Worm (Caenorhabditis elegans): Measurements from ENCODE around the gene clec-38.

Gene clec-38

ce11 chrV:16697178-16697577 lies 38.2 kb downstream of the clec-38 start, which contains the start of gene srw-41:
srw-41 (plus strand) TSS chrV:16697478.
- no peak for TF ChIP-seq nhr-43 (tag; optimal IDR thresholded peaks at IDR 0.05; ENCODE audit: poor library complexity, severe bottlenecking)
- TF ChIP-seq daf-12 (tag; optimal IDR thresholded peaks at IDR 0.05), result no peak
- no peak for TF ChIP-seq aly-2 (tag; optimal IDR thresholded peaks at IDR 0.05)
- TF ChIP-seq ceh-28 (tag; optimal IDR thresholded peaks at IDR 0.05), result no peak
- no peak for TF ChIP-seq pqm-1 (tag; optimal IDR thresholded peaks at IDR 0.05)
- no peak for TF ChIP-seq nhr-77 (tag; optimal IDR thresholded peaks at IDR 0.05)
- TF ChIP-seq sea-2 (GFP tag; optimal IDR thresholded peaks at IDR 0.05), result no peak
- no peak for TF ChIP-seq nhr-237 (tag; optimal IDR thresholded peaks at IDR 0.05)
- no peak for TF ChIP-seq ztf-4 (tag; optimal IDR thresholded peaks at IDR 0.05)
- TF ChIP-seq elt-3 (tag; optimal IDR thresholded peaks at IDR 0.05), result no peak
- TF ChIP-seq hmg-11 (tag; optimal IDR thresholded peaks at IDR 0.05), result no peak
- TF ChIP-seq mml-1 (tag; optimal IDR thresholded peaks at IDR 0.05), result no peak
- TF ChIP-seq snpc-4 (tag; optimal IDR thresholded peaks at IDR 0.05), result no peak
- TF ChIP-seq egl-27 (tag; optimal IDR thresholded peaks at IDR 0.05), result no peak
- TF ChIP-seq egl-5 (tag; optimal IDR thresholded peaks at IDR 0.05), result no peak
- TF ChIP-seq nhr-25 (tag; optimal IDR thresholded peaks at IDR 0.05), result no peak

ce11 chrV:16695499-16695898 lies 39.9 kb downstream of the clec-38 start:
- TF ChIP-seq nhr-77 (tag; optimal IDR thresholded peaks at IDR 0.05) (no peak), zag-1 (tag; optimal IDR thresholded peaks at IDR 0.05) (no peak), ceh-9 (tag; optimal IDR thresholded peaks at IDR 0.05) (no peak), lsy-12 (tag; optimal IDR thresholded peaks at IDR 0.05) (no peak), nhr-12 (tag; optimal IDR thresholded peaks at IDR 0.05) (no peak), daf-12 (tag; optimal IDR thresholded peaks at IDR 0.05) (no peak), lin-15B (tag; optimal IDR thresholded peaks at IDR 0.05) (no peak), pha-4 (tag; optimal IDR thresholded peaks at IDR 0.05) (no peak)

- TF ChIP-seq nhr-237 (tag; optimal IDR thresholded peaks at IDR 0.05) (no peak), jun-1 (tag; optimal IDR thresholded peaks at IDR 0.05) (no peak), fkh-2 (tag; optimal IDR thresholded peaks at IDR 0.05) (no peak), nhr-23 (tag; optimal IDR thresholded peaks at IDR 0.05) (no peak), unc-62 (GFP tag; optimal IDR thresholded peaks at IDR 0.05) (no peak), ceh-28 (tag; optimal IDR thresholded peaks at IDR 0.05) (no peak), nhr-77 (tag; optimal IDR thresholded peaks at IDR 0.05) (no peak), aly-2 (tag; optimal IDR thresholded peaks at IDR 0.05) (no peak), nhr-11 (tag; optimal IDR thresholded peaks at IDR 0.05) (no peak), mdl-1 (tag; optimal IDR thresholded peaks at IDR 0.05) (no peak), elt-2 (tag; optimal IDR thresholded peaks at IDR 0.05) (no peak), ceh-9 (tag; optimal IDR thresholded peaks at IDR 0.05) (no peak), snpc-4 (tag; optimal IDR thresholded peaks at IDR 0.05) (no peak), sea-2 (GFP tag; optimal IDR thresholded peaks at IDR 0.05) (no peak), ztf-4 (tag; optimal IDR thresholded peaks at IDR 0.05) (no peak), tbx-2 (tag; optimal IDR thresholded peaks at IDR 0.05) (no peak), nhr-76 (tag; optimal IDR thresholded peaks at IDR 0.05) (no peak), nhr-25 (tag; optimal IDR thresholded peaks at IDR 0.05) (no peak)
These were observed 40.9 kb downstream of the clec-38 start, which contains the start of gene srz-101 for ce11 chrV:16694538-16694937. srz-101 (plus strand) TSS chrV:16694838.

ce11 chrV:16693732-16694131 lies 41.7 kb downstream of the clec-38 start, which contains the start of gene srw-42:
srw-42 (minus strand) TSS chrV:16693832.
- TF ChIP-seq nhr-76 (tag; optimal IDR thresholded peaks at IDR 0.05) (no peak), pqm-1 (tag; optimal IDR thresholded peaks at IDR 0.05) (no peak), ceh-82 (tag; optimal IDR thresholded peaks at IDR 0.05) (no peak), ztf-4 (tag; optimal IDR thresholded peaks at IDR 0.05) (no peak)

DNA sequence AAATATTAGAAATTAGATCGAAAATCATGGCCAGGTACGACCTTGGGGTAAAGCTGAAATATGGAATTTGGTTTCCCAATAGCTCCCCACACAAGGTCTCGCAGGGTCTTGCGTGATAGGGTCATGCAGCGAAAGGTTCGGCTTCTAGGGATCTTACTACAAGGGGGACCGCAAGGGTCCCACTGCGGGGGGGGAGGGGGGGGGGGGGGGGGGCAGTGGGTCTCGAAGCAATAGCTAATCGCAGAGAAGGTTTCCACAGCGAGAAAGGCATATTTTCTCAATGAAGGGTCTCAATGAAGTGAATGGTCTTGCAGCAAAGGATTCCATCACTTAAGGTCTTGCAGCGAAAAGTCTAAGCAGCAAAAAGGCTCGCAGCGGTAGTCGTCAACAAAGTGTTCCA lies 42.4 kb downstream of the clec-38 start:
- TF ChIP-seq zag-1 (tag; optimal IDR thresholded peaks at IDR 0.05), result no peak
- TF ChIP-seq elt-3 (tag; optimal IDR thresholded peaks at IDR 0.05), result no peak
- no peak for TF ChIP-seq unc-39 (tag; optimal IDR thresholded peaks at IDR 0.05)
- TF ChIP-seq mdl-1 (tag; optimal IDR thresholded peaks at IDR 0.05), result no peak
- TF ChIP-seq ceh-16 (tag; optimal IDR thresholded peaks at IDR 0.05), result no peak
- no peak for TF ChIP-seq nhr-67 (tag; optimal IDR thresholded peaks at IDR 0.05)
- TF ChIP-seq mml-1 (tag; optimal IDR thresholded peaks at IDR 0.05), result no peak
- TF ChIP-seq pha-4 (tag; optimal IDR thresholded peaks at IDR 0.05), result no peak
- no peak for TF ChIP-seq nhr-76 (tag; optimal IDR thresholded peaks at IDR 0.05)
- TF ChIP-seq fkh-2 (tag; optimal IDR thresholded peaks at IDR 0.05), result no peak
- TF ChIP-seq lsy-12 (tag; optimal IDR thresholded peaks at IDR 0.05), result no peak
